Worm (Caenorhabditis elegans) whole organism, L1 larva: Measurements from ENCODE around the gene trm-2A.

Experiments
- Y116A8C.19 ChIP-seq: sonication (generic microtip); optimal IDR thresholded peaks from 2 replicates; lab custom pipeline; 2016; ENCODE audit warnings: missing compliant biosample characterization, missing genetic modification characterization, borderline replicate concordance
- aly-2 ChIP-seq: fragments of 150-350 bp; optimal IDR thresholded peaks from 2 replicates; lab custom pipeline; 2014; ENCODE audit warnings: missing biosample characterization, missing genetic modification characterization
- ceh-8 ChIP-seq: fragments of 200-800 bp; sonication (Bioruptor generic); optimal IDR thresholded peaks from 2 replicates; lab custom pipeline; 2018; ENCODE audit warnings: mild to moderate bottlenecking, missing genetic modification characterization, moderate library complexity, missing compliant biosample characterization
- ceh-82 ChIP-seq, 3 experiments: fragments of 150-350 bp in 1 of 3; sonication (generic microtip) in 2 of 3; optimal IDR thresholded peaks; 2 replicates each; lab custom pipeline; 2014 to 2017; ENCODE audit warnings: missing biosample characterization in 3 of 3, missing genetic modification characterization in 3 of 3
- ceh-88 ChIP-seq: fragments of 200-800 bp; sonication (Bioruptor generic); IDR thresholded peaks from 2 replicates; pipeline ENCODE4 v1.3.6; 2022; ENCODE audit warnings: missing genetic modification characterization, missing compliant biosample characterization
- ceh-90 ChIP-seq: sonication (generic microtip); optimal IDR thresholded peaks from 2 replicates; lab custom pipeline; 2016; ENCODE audit warnings: missing genetic modification characterization, missing compliant biosample characterization
- egl-27 ChIP-seq, 2 experiments: fragments of 150-350 bp in 1 of 2; sonication (generic microtip); optimal IDR thresholded peaks; 3 replicates each; lab custom pipeline; 2017 to 2018; ENCODE audit warnings: missing biosample characterization in 2 of 2, missing genetic modification characterization in 2 of 2, missing genetic modification reagents in 2 of 2
- elt-2 ChIP-seq: sonication (generic microtip); optimal IDR thresholded peaks from 2 replicates; lab custom pipeline; 2016; ENCODE audit warnings: missing genetic modification characterization, mild to moderate bottlenecking, inconsistent platforms, missing compliant biosample characterization, missing genetic modification reagents
- ets-5 ChIP-seq: fragments of 200-800 bp; sonication (Bioruptor generic); IDR thresholded peaks from 2 replicates; pipeline ENCODE4 v1.3.6; 2022; ENCODE audit warnings: missing genetic modification characterization, missing compliant biosample characterization
- fkh-10 ChIP-seq: sonication (generic microtip); optimal IDR thresholded peaks from 2 replicates; lab custom pipeline; 2017; ENCODE audit warnings: missing biosample characterization, missing genetic modification reagents, missing genetic modification characterization
- fkh-4 ChIP-seq: sonication (generic microtip); optimal IDR thresholded peaks from 2 replicates; lab custom pipeline; 2016; ENCODE audit warnings: missing compliant biosample characterization, missing genetic modification characterization, borderline replicate concordance
- grh-1 ChIP-seq: fragments of 200-800 bp; sonication (Bioruptor generic); IDR thresholded peaks from 2 replicates; pipeline ENCODE4 v1.3.6; 2022; ENCODE audit warnings: missing genetic modification reagents, missing genetic modification characterization, missing compliant biosample characterization
- hlh-17 ChIP-seq: fragments of 200-800 bp; sonication (Bioruptor generic); optimal IDR thresholded peaks from 2 replicates; lab custom pipeline; 2018; ENCODE audit warnings: missing genetic modification characterization, mild to moderate bottlenecking, missing compliant biosample characterization, moderate library complexity, borderline replicate concordance
- hlh-4 ChIP-seq: sonication (generic microtip); optimal IDR thresholded peaks from 2 replicates; lab custom pipeline; 2016; ENCODE audit warnings: mild to moderate bottlenecking, missing genetic modification characterization, missing compliant biosample characterization
- hpl-2 ChIP-seq: fragments of 150-350 bp; optimal IDR thresholded peaks from 2 replicates; lab custom pipeline; 2014; ENCODE audit warnings: missing biosample characterization, missing genetic modification reagents, missing genetic modification characterization
- isw-1 ChIP-seq: fragments of 200-800 bp; sonication (Bioruptor generic); IDR thresholded peaks from 2 replicates; pipeline ENCODE4 v1.3.6; 2022; ENCODE audit warnings: missing genetic modification characterization, missing compliant biosample characterization
- lin-13 ChIP-seq: fragments of 150-350 bp; optimal IDR thresholded peaks from 2 replicates; lab custom pipeline; 2014; ENCODE audit warnings: missing biosample characterization, missing genetic modification reagents, missing genetic modification characterization
- lin-14 ChIP-seq: fragments of 200-800 bp; sonication (Bioruptor generic); optimal IDR thresholded peaks from 2 replicates; lab custom pipeline; 2018; ENCODE audit warnings: mild to moderate bottlenecking, missing genetic modification characterization, moderate library complexity, missing compliant biosample characterization
- lin-39 ChIP-seq: fragments of 150-350 bp; optimal IDR thresholded peaks from 2 replicates; lab custom pipeline; 2014; ENCODE audit warnings: missing biosample characterization, missing genetic modification reagents, missing genetic modification characterization
- lir-3 ChIP-seq: sonication (generic microtip); optimal IDR thresholded peaks from 2 replicates; lab custom pipeline; 2016; ENCODE audit warnings: mild to moderate bottlenecking, missing genetic modification characterization, moderate library complexity, missing compliant biosample characterization; ENCODE audit not compliant: poor library complexity
- mdl-1 ChIP-seq, 2 experiments: fragments of 150-350 bp; optimal IDR thresholded peaks; 2 replicates each; lab custom pipeline; 2014 to 2017; ENCODE audit warnings: missing biosample characterization in 2 of 2, missing genetic modification characterization in 2 of 2, inconsistent platforms in 1 of 2
- nhr-19 ChIP-seq: fragments of 200-800 bp; sonication (Bioruptor generic); conservative IDR thresholded peaks from 2 replicates; pipeline ENCODE4 v1.3.6; 2022; ENCODE audit warnings: missing genetic modification characterization, missing compliant biosample characterization
- nhr-237 ChIP-seq: fragments of 150-350 bp; optimal IDR thresholded peaks from 2 replicates; lab custom pipeline; 2014; ENCODE audit warnings: missing biosample characterization, missing genetic modification characterization
- nhr-28 ChIP-seq: fragments of 150-350 bp; optimal IDR thresholded peaks from 2 replicates; lab custom pipeline; 2014; ENCODE audit warnings: missing biosample characterization, missing genetic modification characterization
- nhr-47 ChIP-seq: sonication (generic microtip); optimal IDR thresholded peaks from 2 replicates; lab custom pipeline; 2016; ENCODE audit warnings: mild to moderate bottlenecking, missing genetic modification characterization, moderate library complexity, missing compliant biosample characterization
- nhr-71 ChIP-seq: sonication (generic microtip); optimal IDR thresholded peaks from 2 replicates; lab custom pipeline; 2016; ENCODE audit warnings: mild to moderate bottlenecking, missing genetic modification characterization, moderate library complexity, missing compliant biosample characterization
- nhr-77 ChIP-seq: fragments of 150-350 bp; optimal IDR thresholded peaks from 2 replicates; lab custom pipeline; 2014; ENCODE audit warnings: missing biosample characterization, missing genetic modification characterization
- nhr-85 ChIP-seq: sonication (generic microtip); peaks from one replicate; lab custom pipeline; 2016; ENCODE audit warnings: missing genetic modification characterization, inconsistent platforms, missing compliant biosample characterization
- pag-3 ChIP-seq: sonication (generic microtip); optimal IDR thresholded peaks from 2 replicates; lab custom pipeline; 2017; ENCODE audit warnings: missing genetic modification characterization, mild to moderate bottlenecking, missing compliant biosample characterization, antibody characterized with exemption, borderline replicate concordance; ENCODE audit not compliant: insufficient read depth
- pax-3 ChIP-seq: fragments of 200-800 bp; sonication (Bioruptor generic); optimal IDR thresholded peaks from 2 replicates; lab custom pipeline; 2018; ENCODE audit warnings: mild to moderate bottlenecking, missing genetic modification characterization, moderate library complexity, missing compliant biosample characterization
- pqm-1 ChIP-seq: sonication (generic microtip); optimal IDR thresholded peaks from 3 replicates; lab custom pipeline; 2017; ENCODE audit warnings: missing biosample characterization, missing genetic modification characterization
- rnt-1 ChIP-seq: sonication (generic microtip); optimal IDR thresholded peaks from 2 replicates; lab custom pipeline; 2016; ENCODE audit warnings: mild to moderate bottlenecking, missing genetic modification characterization, moderate library complexity, missing compliant biosample characterization
- skn-1 ChIP-seq: fragments of 150-350 bp; optimal IDR thresholded peaks from 2 replicates; lab custom pipeline; 2014; ENCODE audit warnings: missing biosample characterization, missing genetic modification characterization
- snpc-4 ChIP-seq: fragments of 150-350 bp; optimal IDR thresholded peaks from 2 replicates; lab custom pipeline; 2014; ENCODE audit warnings: missing biosample characterization, missing genetic modification characterization
- sox-4 ChIP-seq: sonication (generic microtip); optimal IDR thresholded peaks from 2 replicates; lab custom pipeline; 2016; ENCODE audit warnings: missing genetic modification characterization, missing compliant biosample characterization
- sup-37 ChIP-seq: fragments of 200-800 bp; sonication (Bioruptor generic); optimal IDR thresholded peaks from 2 replicates; lab custom pipeline; 2018; ENCODE audit warnings: mild to moderate bottlenecking, missing genetic modification characterization, missing compliant biosample characterization
- tbx-2 ChIP-seq: sonication (generic microtip); optimal IDR thresholded peaks from 2 replicates; lab custom pipeline; 2016; ENCODE audit warnings: missing genetic modification characterization, missing compliant biosample characterization
- tlp-1 ChIP-seq: fragments of 150-350 bp; optimal IDR thresholded peaks from 2 replicates; lab custom pipeline; 2014; ENCODE audit warnings: missing biosample characterization, missing genetic modification characterization
- unc-62 ChIP-seq: fragments of 150-350 bp; optimal IDR thresholded peaks from 2 replicates; lab custom pipeline; 2014; ENCODE audit warnings: missing biosample characterization, missing genetic modification reagents, missing genetic modification characterization
- xbp-1 ChIP-seq: sonication (generic microtip); optimal IDR thresholded peaks from 2 replicates; lab custom pipeline; 2016; ENCODE audit warnings: missing genetic modification characterization, missing compliant biosample characterization
- zag-1 ChIP-seq: fragments of 150-350 bp; optimal IDR thresholded peaks from 2 replicates; lab custom pipeline; 2014; ENCODE audit warnings: missing biosample characterization, missing genetic modification characterization
- ztf-11 ChIP-seq, 2 experiments: sonication (generic microtip); optimal IDR thresholded peaks; 2 replicates each; lab custom pipeline; 2016 to 2017; ENCODE audit warnings: missing genetic modification characterization in 2 of 2, missing biosample characterization in 1 of 2, missing compliant biosample characterization in 1 of 2

Gene trm-2A

ce11 chrV:904232-904983, at the start of gene trm-2A (continued):
- TF ChIP-seq sox-4 (tag; lab: Kevin White, UChicago) (peak; percentile 53), rnt-1 (peak; percentile 94), lin-14 (peak; percentile 94), sup-37 (GFP tag; lab: Kevin White, UChicago) (peak; percentile 6), pag-3 (tag; lab: Kevin White, UChicago) (no peak), mdl-1 (tag; optimal IDR thresholded peaks at IDR 0.05; lab: Kevin White, UChicago) (peak in 1 of 2 experiments; percentile 63), lin-39 (peak; percentile 53), nhr-237 (no peak), xbp-1 (peak; percentile 82), pqm-1 (tag; lab: Kevin White, UChicago) (no peak), pax-3 (tag; lab: Kevin White, UChicago) (peak; percentile 56), unc-62 (GFP tag; lab: Kevin White, UChicago) (no peak), elt-2 (tag; lab: Kevin White, UChicago) (peak; percentile 27), zag-1 (no peak), tbx-2 (tag; lab: Kevin White, UChicago) (peak; percentile 83), nhr-71 (tag; lab: Kevin White, UChicago) (peak; percentile 89), tlp-1 (no peak), isw-1 (GFP tag; lab: Robert Waterston, UW) (peak; percentile 64), ztf-11 (tag; optimal IDR thresholded peaks at IDR 0.05; lab: Kevin White, UChicago) (peak in 1 of 2 experiments; percentile 75), nhr-47 (tag; lab: Kevin White, UChicago) (peak; percentile 89), ceh-8 (GFP tag; lab: Kevin White, UChicago) (peak; percentile 21), aly-2 (tag; lab: Kevin White, UChicago) (peak; percentile 78), lir-3 (tag; lab: Kevin White, UChicago) (no peak), nhr-77 (peak; percentile 68), grh-1 (GFP tag; lab: Robert Waterston, UW) (peak; percentile 81), ceh-82 (tag; optimal IDR thresholded peaks at IDR 0.05; lab: Kevin White, UChicago) (peak; percentile 86 to 91 (median 87)), nhr-85 (peak; percentile 91), ceh-88 (no peak), hlh-4 (tag; lab: Kevin White, UChicago) (no peak), ceh-90 (peak; percentile 33)

- TF ChIP-seq hlh-17 (GFP tag; lab: Kevin White, UChicago) (no peak), rnt-1 (no peak), nhr-28 (tag; lab: Kevin White, UChicago) (no peak), hpl-2 (GFP tag; lab: Kevin White, UChicago) (no peak), zag-1 (no peak), nhr-71 (tag; lab: Kevin White, UChicago) (no peak), isw-1 (GFP tag; lab: Robert Waterston, UW) (no peak), ets-5 (GFP tag; lab: Robert Waterston, UW) (no peak), Y116A8C.19 (tag; lab: Kevin White, UChicago) (no peak), nhr-19 (GFP tag; lab: Robert Waterston, UW) (no peak), fkh-10 (GFP tag; lab: Kevin White, UChicago) (no peak), grh-1 (GFP tag; lab: Robert Waterston, UW) (no peak), unc-62 (GFP tag; lab: Kevin White, UChicago) (no peak), lin-13 (GFP tag; lab: Kevin White, UChicago) (no peak), fkh-4 (tag; lab: Kevin White, UChicago) (no peak), skn-1 (tag; lab: Kevin White, UChicago) (no peak), snpc-4 (no peak), egl-27 (tag; optimal IDR thresholded peaks at IDR 0.05; lab: Kevin White, UChicago) (no peak)
- TF ChIP-seq, all 84 proteins: peak for 0
These were observed 49.8 kb upstream of the trm-2A start, which contains the start of gene K09C6.9 for ce11 chrV:854966-855365. TSS of gene K09C6.9 (minus strand) at chrV:855066.
